Fruit fly (Drosophila melanogaster) whole organism: ENCODE results near the gene CG17601.

Experiments used
- CG8478 ChIP-seq: fragments of >200 bp; optimal IDR thresholded peaks from 2 replicates; lab custom pipeline; 2018; ENCODE audit warnings: inconsistent platforms
- Dll ChIP-seq: fragments of >200 bp; optimal IDR thresholded peaks from 2 replicates; lab custom pipeline; 2017
- EcR ChIP-seq, 2 experiments: fragments of >200 bp; optimal IDR thresholded peaks; 2 replicates each; lab custom pipeline; 2017; ENCODE audit warnings: missing biosample characterization in 2 of 2, missing genetic modification characterization in 2 of 2, missing genetic modification reagents in 2 of 2
- pan ChIP-seq: fragments of >200 bp; optimal IDR thresholded peaks from 2 replicates; lab custom pipeline; 2017
- psq ChIP-seq: fragments of >200 bp; optimal IDR thresholded peaks from 2 replicates; lab custom pipeline; 2017
- usp ChIP-seq: fragments of >200 bp; optimal IDR thresholded peaks from 2 replicates; lab custom pipeline; 2017; ENCODE audit warnings: missing biosample characterization, missing genetic modification characterization, mixed read lengths

dm6 chrX:22544660-22545059 lies 2.2 kb upstream of the CG17601 start:
- TF ChIP-seq pan (lab: Kevin White, UChicago) (no peak), psq (lab: Kevin White, UChicago) (no peak), usp (GFP tag; lab: Kevin White, UChicago) (no peak), Dll (lab: Kevin White, UChicago) (no peak), EcR (GFP tag; optimal IDR thresholded peaks at IDR 0.05; lab: Kevin White, UChicago) (no peak), CG8478 (lab: Kevin White, UChicago) (no peak)
